Fruit fly (Drosophila melanogaster) whole organism: ENCODE measurements around the gene CG43367.

Experiments
- pan ChIP-seq: fragments of >200 bp; optimal IDR thresholded peaks from 2 replicates; lab custom pipeline; 2017
- psq ChIP-seq: fragments of >200 bp; optimal IDR thresholded peaks from 2 replicates; lab custom pipeline; 2017
- usp ChIP-seq: fragments of >200 bp; optimal IDR thresholded peaks from 2 replicates; lab custom pipeline; 2017; ENCODE audit warnings: missing biosample characterization, missing genetic modification characterization, mixed read lengths

- TF ChIP-seq usp (GFP tag; lab: Kevin White, UChicago), result no peak
- no peak for TF ChIP-seq pan (lab: Kevin White, UChicago)
- no peak for TF ChIP-seq psq
These were observed 34.5 kb downstream of the CG43367 start for dm6 chr3L:4228187-4228836.
